Worm (Caenorhabditis elegans) whole organism, L4 larva: ENCODE data around the gene zag-1.
A peak's percentile ranks its signal among the peaks of the same experiment; 100 is the strongest.

ENCODE experiments used
- F10B5.3 ChIP-seq: sonication (generic microtip); optimal IDR thresholded peaks from 2 replicates; lab custom pipeline; 2016; ENCODE audit warnings: mild to moderate bottlenecking, missing genetic modification characterization, missing compliant biosample characterization
- F26F4.8 ChIP-seq: fragments of 200-800 bp; sonication (Bioruptor generic); conservative IDR thresholded peaks from 2 replicates; pipeline ENCODE4 v1.3.6; 2022; ENCODE audit warnings: missing genetic modification characterization, missing compliant biosample characterization
- T20F7.1 ChIP-seq: fragments of 200-800 bp; sonication (Bioruptor generic); optimal IDR thresholded peaks from 2 replicates; lab custom pipeline; 2018; ENCODE audit warnings: mild to moderate bottlenecking, missing genetic modification characterization, missing compliant biosample characterization
- Y48G9A.11 ChIP-seq: fragments of 200-800 bp; sonication (Bioruptor generic); IDR thresholded peaks from 2 replicates; pipeline ENCODE4 v1.3.6; 2022; ENCODE audit warnings: missing genetic modification reagents, missing genetic modification characterization, missing compliant biosample characterization
- ZK337.2 ChIP-seq: fragments of 200-800 bp; sonication (Bioruptor generic); IDR thresholded peaks from 2 replicates; pipeline ENCODE4 v1.3.6; 2022; ENCODE audit warnings: missing genetic modification reagents, missing genetic modification characterization, missing compliant biosample characterization
- aha-1 ChIP-seq: fragments of 150-350 bp; peaks from one replicate; lab custom pipeline; 2014; ENCODE audit warnings: missing biosample characterization, missing genetic modification characterization
- ceh-28 ChIP-seq: fragments of 150-350 bp; optimal IDR thresholded peaks from 2 replicates; lab custom pipeline; 2014; ENCODE audit warnings: missing biosample characterization, missing genetic modification reagents, missing genetic modification characterization
- ceh-44 ChIP-seq: fragments of 200-800 bp; sonication (Bioruptor generic); IDR thresholded peaks from 2 replicates; pipeline ENCODE4 v1.3.6; 2022; ENCODE audit warnings: missing genetic modification reagents, missing genetic modification characterization, missing compliant biosample characterization
- ceh-82 ChIP-seq: sonication (generic microtip); optimal IDR thresholded peaks from 2 replicates; lab custom pipeline; 2017; ENCODE audit warnings: missing biosample characterization, missing genetic modification characterization
- ces-1 ChIP-seq: fragments of 150-350 bp; sonication (generic microtip); optimal IDR thresholded peaks from 4 replicates; lab custom pipeline; 2014; ENCODE audit warnings: missing biosample characterization, missing genetic modification reagents, missing genetic modification characterization
- ctbp-1 ChIP-seq: fragments of 200-800 bp; sonication (Bioruptor generic); IDR thresholded peaks from 2 replicates; pipeline ENCODE4 v1.3.6; 2022; ENCODE audit warnings: missing genetic modification reagents, missing genetic modification characterization, missing compliant biosample characterization
- daf-12 ChIP-seq: fragments of 150-350 bp; optimal IDR thresholded peaks from 2 replicates; lab custom pipeline; 2014; ENCODE audit warnings: missing biosample characterization, missing genetic modification reagents, missing genetic modification characterization
- daf-19 ChIP-seq: fragments of 200-800 bp; sonication (Bioruptor generic); conservative IDR thresholded peaks from 2 replicates; pipeline ENCODE4 v1.3.6; 2022; ENCODE audit warnings: missing genetic modification characterization, missing compliant biosample characterization
- dmd-8 ChIP-seq: fragments of 200-800 bp; sonication (Bioruptor generic); IDR thresholded peaks from 2 replicates; pipeline ENCODE4 v1.3.6; 2022; ENCODE audit warnings: missing genetic modification characterization, missing compliant biosample characterization
- dve-1 ChIP-seq: sonication (generic microtip); optimal IDR thresholded peaks from 2 replicates; lab custom pipeline; 2017; ENCODE audit warnings: antibody characterized with exemption, mild to moderate bottlenecking, missing genetic modification characterization, missing compliant biosample characterization; ENCODE audit not compliant: insufficient read depth
- egl-43 ChIP-seq: fragments of 200-800 bp; sonication (Bioruptor generic); IDR thresholded peaks from 2 replicates; pipeline ENCODE4 v1.3.6; 2022; ENCODE audit warnings: missing genetic modification reagents, missing genetic modification characterization, missing compliant biosample characterization
- gei-8 ChIP-seq: fragments of 200-800 bp; sonication (Bioruptor generic); optimal IDR thresholded peaks from 2 replicates; lab custom pipeline; 2018; ENCODE audit warnings: mild to moderate bottlenecking, missing genetic modification characterization, missing compliant biosample characterization
- hlh-30 ChIP-seq: sonication (generic microtip); optimal IDR thresholded peaks from 2 replicates; lab custom pipeline; 2017; ENCODE audit warnings: antibody characterized with exemption, mild to moderate bottlenecking, missing genetic modification characterization, missing compliant biosample characterization; ENCODE audit not compliant: insufficient read depth
- hmg-1.1 ChIP-seq: fragments of 200-800 bp; sonication (Bioruptor generic); IDR thresholded peaks from 2 replicates; pipeline ENCODE4 v1.3.6; 2022; ENCODE audit warnings: missing genetic modification reagents, missing genetic modification characterization, missing compliant biosample characterization
- lin-1 ChIP-seq: fragments of 200-800 bp; sonication (Bioruptor generic); IDR thresholded peaks from 2 replicates; pipeline ENCODE4 v1.3.6; 2022; ENCODE audit warnings: missing genetic modification reagents, missing genetic modification characterization, missing compliant biosample characterization
- lin-13 ChIP-seq: fragments of 150-350 bp; optimal IDR thresholded peaks from 2 replicates; lab custom pipeline; 2014; ENCODE audit warnings: missing biosample characterization, missing genetic modification reagents, missing genetic modification characterization
- lin-39 ChIP-seq: fragments of 150-350 bp; optimal IDR thresholded peaks from 2 replicates; lab custom pipeline; 2014; ENCODE audit warnings: missing biosample characterization, missing genetic modification reagents, missing genetic modification characterization
- lir-3 ChIP-seq: sonication (generic microtip); optimal IDR thresholded peaks from 2 replicates; lab custom pipeline; 2016; ENCODE audit warnings: mild to moderate bottlenecking, missing genetic modification characterization, missing compliant biosample characterization
- mxl-3 ChIP-seq: fragments of 200-800 bp; sonication (Bioruptor generic); optimal IDR thresholded peaks from 2 replicates; lab custom pipeline; 2018; ENCODE audit warnings: mild to moderate bottlenecking, missing genetic modification characterization, missing compliant biosample characterization
- nhr-10 ChIP-seq: fragments of 150-350 bp; optimal IDR thresholded peaks from 2 replicates; lab custom pipeline; 2014; ENCODE audit warnings: missing biosample characterization, missing genetic modification characterization
- nhr-102 ChIP-seq: sonication (generic microtip); optimal IDR thresholded peaks from 2 replicates; lab custom pipeline; 2016; ENCODE audit warnings: mild to moderate bottlenecking, missing genetic modification characterization, moderate library complexity, missing compliant biosample characterization
- nhr-11 ChIP-seq: fragments of 150-350 bp; optimal IDR thresholded peaks from 2 replicates; lab custom pipeline; 2014; ENCODE audit warnings: missing biosample characterization, missing genetic modification characterization
- nhr-111 ChIP-seq: fragments of 200-800 bp; sonication (Bioruptor generic); optimal IDR thresholded peaks from 2 replicates; lab custom pipeline; 2018; ENCODE audit warnings: mild to moderate bottlenecking, missing genetic modification characterization, missing compliant biosample characterization
- nhr-237 ChIP-seq: sonication (generic microtip); optimal IDR thresholded peaks from 2 replicates; lab custom pipeline; 2017; ENCODE audit warnings: missing biosample characterization, missing genetic modification characterization
- nhr-41 ChIP-seq: fragments of 200-800 bp; sonication (Bioruptor generic); IDR thresholded peaks from 2 replicates; pipeline ENCODE4 v1.3.6; 2022; ENCODE audit warnings: missing genetic modification reagents, missing genetic modification characterization, missing compliant biosample characterization
- nhr-42 ChIP-seq: fragments of 200-800 bp; sonication (Bioruptor generic); IDR thresholded peaks from 2 replicates; pipeline ENCODE4 v1.3.6; 2022; ENCODE audit warnings: missing genetic modification characterization, missing compliant biosample characterization
- nhr-6 ChIP-seq: fragments of 150-350 bp; optimal IDR thresholded peaks from 2 replicates; lab custom pipeline; 2014; ENCODE audit warnings: missing biosample characterization, missing genetic modification characterization
- nhr-77 ChIP-seq: fragments of 150-350 bp; optimal IDR thresholded peaks from 2 replicates; lab custom pipeline; 2014; ENCODE audit warnings: missing biosample characterization, missing genetic modification characterization
- sdz-12 ChIP-seq: fragments of 200-800 bp; sonication (Bioruptor generic); optimal IDR thresholded peaks from 2 replicates; lab custom pipeline; 2018; ENCODE audit warnings: mild to moderate bottlenecking, missing genetic modification characterization, missing compliant biosample characterization
- skn-1 ChIP-seq: fragments of 150-350 bp; optimal IDR thresholded peaks from 2 replicates; lab custom pipeline; 2014; ENCODE audit warnings: missing biosample characterization, missing genetic modification characterization
- spr-1 ChIP-seq: sonication (generic microtip); optimal IDR thresholded peaks from 2 replicates; lab custom pipeline; 2016; ENCODE audit warnings: mild to moderate bottlenecking, missing genetic modification characterization, missing compliant biosample characterization
- tag-97 ChIP-seq: fragments of 200-800 bp; sonication (Bioruptor generic); IDR thresholded peaks from 2 replicates; pipeline ENCODE4 v1.3.6; 2022; ENCODE audit warnings: missing genetic modification characterization, missing compliant biosample characterization
- unc-39 ChIP-seq: sonication (generic microtip); optimal IDR thresholded peaks from 2 replicates; lab custom pipeline; 2017; ENCODE audit warnings: missing biosample characterization, missing genetic modification characterization
- vab-7 ChIP-seq: fragments of 200-800 bp; sonication (Bioruptor generic); IDR thresholded peaks from 2 replicates; pipeline ENCODE4 v1.3.6; 2022; ENCODE audit warnings: missing genetic modification reagents, missing genetic modification characterization, missing compliant biosample characterization
- zag-1 ChIP-seq: fragments of 150-350 bp; optimal IDR thresholded peaks from 2 replicates; lab custom pipeline; 2014; ENCODE audit warnings: missing biosample characterization, missing genetic modification characterization
- zfp-2 ChIP-seq: sonication (generic microtip); optimal IDR thresholded peaks from 2 replicates; lab custom pipeline; 2016; ENCODE audit warnings: mild to moderate bottlenecking, missing genetic modification characterization, missing compliant biosample characterization
- zip-11 ChIP-seq: fragments of 200-800 bp; sonication (Bioruptor generic); IDR thresholded peaks from 2 replicates; pipeline ENCODE4 v1.3.6; 2022; ENCODE audit warnings: missing genetic modification characterization, missing compliant biosample characterization
- ztf-7 ChIP-seq: fragments of 150-350 bp; optimal IDR thresholded peaks from 2 replicates; lab custom pipeline; 2014; ENCODE audit warnings: missing biosample characterization, missing genetic modification characterization

The zag-1 gene

DNA sequence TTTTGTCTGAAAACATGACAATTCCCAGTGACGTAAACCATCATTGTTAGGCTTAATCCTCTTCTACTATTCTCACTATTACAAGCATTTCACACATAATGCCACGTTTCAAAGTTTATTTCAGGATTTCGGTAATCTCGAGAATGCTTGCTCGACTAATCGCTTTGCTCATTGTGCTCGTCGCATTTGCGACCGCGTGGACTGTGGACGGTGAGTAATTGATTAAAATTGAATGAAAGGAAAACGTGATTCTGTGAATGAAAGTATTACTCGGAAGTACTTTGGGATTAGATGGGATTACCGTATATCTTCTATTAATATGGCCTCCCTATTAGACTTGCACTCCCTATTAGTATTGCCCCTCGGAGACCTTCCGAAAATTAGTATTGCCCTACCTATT lies 21.9 kb upstream of the zag-1 start:
- TF ChIP-seq zag-1 (no peak), gei-8 (GFP tag; lab: Kevin White, UChicago) (no peak), ZK337.2 (no peak), T20F7.1 (GFP tag; lab: Kevin White, UChicago) (no peak), aha-1 (tag; lab: Kevin White, UChicago) (peak; percentile 83), lir-3 (tag; lab: Kevin White, UChicago) (no peak)

DNA sequence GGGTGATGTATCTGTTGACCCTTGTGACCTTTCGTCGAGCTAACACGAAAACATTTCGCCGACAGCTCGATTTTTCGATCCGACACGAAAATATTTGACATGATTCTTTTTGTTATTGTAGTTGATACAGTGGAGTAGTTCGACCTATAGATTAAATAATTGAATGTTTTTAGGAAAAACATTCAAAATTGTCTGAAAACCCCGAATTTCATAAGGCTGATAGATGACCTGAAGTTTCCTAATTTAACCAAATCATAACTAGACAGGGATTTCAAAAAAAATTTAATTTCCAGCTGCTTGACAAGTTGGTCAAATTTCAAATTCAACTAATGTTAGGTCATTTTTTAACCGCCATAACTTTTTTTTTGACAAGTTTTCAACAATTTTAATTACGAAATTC lies 20.6 kb upstream of the zag-1 start, which contains the start of gene cal-3:
Gene cal-3, minus strand, starts transcription at position 101 of the 400 bp plus-strand sequence.
- no peak for TF ChIP-seq zag-1
- no peak for TF ChIP-seq nhr-237
- TF ChIP-seq lin-1 (GFP tag; lab: Robert Waterston, UW): no peak
- no peak for TF ChIP-seq Y48G9A.11 (GFP tag; lab: Robert Waterston, UW)
- TF ChIP-seq tag-97: no peak
- no peak for TF ChIP-seq dve-1 (tag; lab: Kevin White, UChicago)
- TF ChIP-seq nhr-10 (tag; lab: Kevin White, UChicago): no peak

DNA sequence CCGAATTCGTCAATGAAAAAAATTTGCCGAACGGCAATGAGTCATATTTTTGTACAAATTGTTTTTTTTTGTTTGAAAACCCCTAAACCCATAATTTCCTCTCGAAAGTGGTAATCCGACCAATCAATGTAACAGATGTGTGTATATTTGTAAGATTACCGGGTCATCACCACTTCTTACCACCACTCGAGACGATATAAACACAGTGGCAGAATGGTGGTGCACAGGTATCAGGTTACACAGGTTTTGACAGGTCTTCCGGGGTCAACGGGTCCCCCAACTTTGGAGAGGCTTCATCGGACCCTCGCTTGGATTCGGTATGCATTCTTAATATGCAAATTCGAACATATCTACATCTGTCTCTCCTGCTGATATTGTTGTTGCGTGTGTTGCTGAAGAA lies 17.0 kb upstream of the zag-1 start:
- TF ChIP-seq ztf-7: no peak
- TF ChIP-seq lin-39 (tag; lab: Kevin White, UChicago): no peak
- TF ChIP-seq ceh-82 (tag; lab: Kevin White, UChicago): no peak
- no peak for TF ChIP-seq mxl-3 (GFP tag; lab: Kevin White, UChicago)
- TF ChIP-seq dve-1 (tag; lab: Kevin White, UChicago): no peak
- TF ChIP-seq skn-1 (tag; lab: Kevin White, UChicago): no peak
- TF ChIP-seq ces-1 (GFP tag; lab: Kevin White, UChicago): no peak
- no peak for TF ChIP-seq unc-39 (tag; lab: Kevin White, UChicago)
- no peak for TF ChIP-seq egl-43 (GFP tag; lab: Robert Waterston, UW)
- no peak for TF ChIP-seq zip-11
- no peak for TF ChIP-seq daf-12 (tag; lab: Kevin White, UChicago)
- TF ChIP-seq ceh-28: no peak
- TF ChIP-seq nhr-11 (tag; lab: Kevin White, UChicago): no peak
- TF ChIP-seq ctbp-1 (GFP tag; lab: Robert Waterston, UW): no peak
- no peak for TF ChIP-seq nhr-41 (GFP tag; lab: Robert Waterston, UW)
- no peak for TF ChIP-seq nhr-42 (GFP tag; lab: Robert Waterston, UW)
- no peak for TF ChIP-seq nhr-111 (GFP tag; lab: Kevin White, UChicago)
- TF ChIP-seq vab-7 (GFP tag; lab: Robert Waterston, UW): no peak
- TF ChIP-seq nhr-6 (tag; lab: Kevin White, UChicago): no peak
- TF ChIP-seq, all 104 proteins: peak for 0

DNA sequence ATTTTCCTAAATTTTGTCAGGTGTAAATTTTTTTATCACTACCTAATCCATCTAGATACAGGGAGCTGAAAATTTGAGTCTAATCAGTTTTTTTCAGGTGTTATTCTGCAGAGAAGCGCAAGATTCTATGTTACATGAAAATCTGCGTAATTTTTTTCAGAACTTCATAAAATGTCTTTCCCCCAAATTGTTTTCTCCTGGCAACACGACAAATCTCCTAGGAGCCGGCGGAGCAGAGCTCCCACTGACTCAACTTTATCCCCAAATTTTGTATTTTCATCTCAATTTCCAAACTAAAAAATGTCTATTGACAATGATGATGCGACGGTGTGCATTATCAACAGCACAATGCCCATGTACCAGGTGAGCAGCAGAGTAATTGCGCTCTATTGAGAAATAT lies 16.2 kb upstream of the zag-1 start, which contains the start of gene F28F9.2:
Gene F28F9.2, plus strand, starts transcription at position 301 of the 400 bp plus-strand sequence.
- no peak for TF ChIP-seq daf-19 (GFP tag; lab: Robert Waterston, UW)
- TF ChIP-seq sdz-12 (GFP tag; lab: Kevin White, UChicago): no peak
- TF ChIP-seq dmd-8 (GFP tag; lab: Robert Waterston, UW): no peak
- no peak for TF ChIP-seq nhr-77 (tag; lab: Kevin White, UChicago)
- TF ChIP-seq zfp-2 (tag; lab: Kevin White, UChicago): no peak
- TF ChIP-seq ceh-44 (GFP tag; lab: Robert Waterston, UW): no peak
- TF ChIP-seq F26F4.8 (GFP tag; lab: Robert Waterston, UW): no peak
- no peak for TF ChIP-seq hmg-1.1 (GFP tag; lab: Robert Waterston, UW)
- no peak for TF ChIP-seq ctbp-1 (GFP tag; lab: Robert Waterston, UW)
- TF ChIP-seq nhr-42 (GFP tag; lab: Robert Waterston, UW): no peak
- no peak for TF ChIP-seq lin-13 (GFP tag; lab: Kevin White, UChicago)
- TF ChIP-seq spr-1 (tag; lab: Kevin White, UChicago): no peak
- no peak for TF ChIP-seq mxl-3 (GFP tag; lab: Kevin White, UChicago)
- no peak for TF ChIP-seq zag-1
- no peak for TF ChIP-seq nhr-102 (tag; lab: Kevin White, UChicago)
- TF ChIP-seq hlh-30: no peak
- TF ChIP-seq F10B5.3 (tag; lab: Kevin White, UChicago): no peak
- TF ChIP-seq dve-1 (tag; lab: Kevin White, UChicago): no peak
